Worm (Caenorhabditis elegans): ENCODE measurements around the gene rcan-1.

rcan-1 gene

DNA sequence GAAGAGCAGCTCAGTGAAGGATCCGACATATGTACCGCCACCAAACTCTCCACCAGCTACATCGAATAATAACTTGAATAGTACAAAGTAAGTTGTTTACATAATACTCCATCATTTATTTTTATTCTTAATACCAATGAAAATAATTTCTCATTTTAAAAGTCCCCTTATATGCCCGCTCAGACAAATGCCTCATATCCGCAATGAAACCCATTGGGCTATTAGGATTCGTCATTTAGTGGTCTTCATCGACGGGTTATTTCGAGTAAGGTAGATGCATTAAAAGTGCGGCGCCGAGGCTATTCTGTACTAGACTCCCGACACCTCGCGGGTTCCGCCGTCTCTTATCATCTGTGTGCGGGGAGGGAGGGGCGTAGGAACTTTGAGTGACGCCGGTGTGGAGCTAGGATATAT, 30.2 kb downstream of the rcan-1 start:
- TF ChIP-seq ztf-4 (tag; optimal IDR thresholded peaks at IDR 0.05): no peak
- TF ChIP-seq mml-1 (tag; optimal IDR thresholded peaks at IDR 0.05): no peak
- TF ChIP-seq skn-1 (tag; optimal IDR thresholded peaks at IDR 0.05): no peak
- no peak for TF ChIP-seq zag-1 (tag; optimal IDR thresholded peaks at IDR 0.05)
- TF ChIP-seq jun-1 (tag; optimal IDR thresholded peaks at IDR 0.05): no peak
- no peak for TF ChIP-seq ceh-9 (tag; optimal IDR thresholded peaks at IDR 0.05)
- peak; percentile 81 for TF ChIP-seq ama-1 (optimal IDR thresholded peaks at IDR 0.05)
- TF ChIP-seq mdl-1 (tag; optimal IDR thresholded peaks at IDR 0.05): no peak
- TF ChIP-seq ZK546.5 (tag; optimal IDR thresholded peaks at IDR 0.05): no peak
- TF ChIP-seq elt-3 (tag; optimal IDR thresholded peaks at IDR 0.05): no peak
- peak; percentile 17 for TF ChIP-seq lin-15B (tag; optimal IDR thresholded peaks at IDR 0.05)
- TF ChIP-seq nhr-76 (tag; optimal IDR thresholded peaks at IDR 0.05): no peak
- TF ChIP-seq eor-1 (tag; optimal IDR thresholded peaks at IDR 0.05): no peak
- peak; percentile 43 for TF ChIP-seq nhr-25 (tag; optimal IDR thresholded peaks at IDR 0.05)
- no peak for TF ChIP-seq ceh-28 (tag; optimal IDR thresholded peaks at IDR 0.05)
- TF ChIP-seq lin-39 (tag; optimal IDR thresholded peaks at IDR 0.05): no peak
- no peak for TF ChIP-seq fkh-2 (tag; optimal IDR thresholded peaks at IDR 0.05)
- peak; percentile 27 for TF ChIP-seq nhr-23 (tag; optimal IDR thresholded peaks at IDR 0.05)
- TF ChIP-seq nhr-237 (tag; optimal IDR thresholded peaks at IDR 0.05): no peak
- TF ChIP-seq nhr-77 (tag; optimal IDR thresholded peaks at IDR 0.05): no peak
- TF ChIP-seq fkh-10 (GFP tag; optimal IDR thresholded peaks at IDR 0.05): no peak
- no peak for TF ChIP-seq ztf-11 (tag; optimal IDR thresholded peaks at IDR 0.05)
- TF ChIP-seq unc-39 (tag; optimal IDR thresholded peaks at IDR 0.05): no peak
- TF ChIP-seq pha-4 (tag; optimal IDR thresholded peaks at IDR 0.05): peak; percentile 25
- no peak for TF ChIP-seq unc-62 (GFP tag; optimal IDR thresholded peaks at IDR 0.05)
- TF ChIP-seq snpc-4 (tag; optimal IDR thresholded peaks at IDR 0.05): peak; percentile 97
- no peak for TF ChIP-seq nhr-67 (tag; optimal IDR thresholded peaks at IDR 0.05)
- TF ChIP-seq tbx-2 (tag; optimal IDR thresholded peaks at IDR 0.05): no peak
- TF ChIP-seq ceh-82 (tag; optimal IDR thresholded peaks at IDR 0.05): no peak
- TF ChIP-seq sea-2 (GFP tag; optimal IDR thresholded peaks at IDR 0.05): no peak
- TF ChIP-seq nfya-1 (tag; optimal IDR thresholded peaks at IDR 0.05; ENCODE audit: insufficient read depth): peak; percentile 19
- TF ChIP-seq elt-2 (tag; optimal IDR thresholded peaks at IDR 0.05): peak; percentile 31
- TF ChIP-seq fos-1 (tag; optimal IDR thresholded peaks at IDR 0.05): no peak
- no peak for TF ChIP-seq ceh-16 (tag; optimal IDR thresholded peaks at IDR 0.05)
- no peak for TF ChIP-seq nhr-28 (tag; optimal IDR thresholded peaks at IDR 0.05)
- TF ChIP-seq nhr-11 (tag; optimal IDR thresholded peaks at IDR 0.05): no peak
- peak; percentile 62 for TF ChIP-seq nhr-43 (tag; optimal IDR thresholded peaks at IDR 0.05; ENCODE audit: poor library complexity, severe bottlenecking)
- no peak for TF ChIP-seq egl-5 (tag; optimal IDR thresholded peaks at IDR 0.05)
- peak; percentile 13 for TF ChIP-seq hmg-11 (tag; optimal IDR thresholded peaks at IDR 0.05)
- TF ChIP-seq pqm-1 (tag; optimal IDR thresholded peaks at IDR 0.05): peak; percentile 49
- TF ChIP-seq elt-1 (tag; optimal IDR thresholded peaks at IDR 0.05): no peak
- no peak for TF ChIP-seq nhr-12 (tag; optimal IDR thresholded peaks at IDR 0.05)
- no peak for TF ChIP-seq aly-2 (tag; optimal IDR thresholded peaks at IDR 0.05)
- TF ChIP-seq daf-12 (tag; optimal IDR thresholded peaks at IDR 0.05): no peak
- TF ChIP-seq egl-27 (tag; optimal IDR thresholded peaks at IDR 0.05): no peak
- TF ChIP-seq R02D3.7 (tag; optimal IDR thresholded peaks at IDR 0.05): peak; percentile 1
- peak; percentile 71 for TF ChIP-seq lsy-12 (tag; optimal IDR thresholded peaks at IDR 0.05)

DNA sequence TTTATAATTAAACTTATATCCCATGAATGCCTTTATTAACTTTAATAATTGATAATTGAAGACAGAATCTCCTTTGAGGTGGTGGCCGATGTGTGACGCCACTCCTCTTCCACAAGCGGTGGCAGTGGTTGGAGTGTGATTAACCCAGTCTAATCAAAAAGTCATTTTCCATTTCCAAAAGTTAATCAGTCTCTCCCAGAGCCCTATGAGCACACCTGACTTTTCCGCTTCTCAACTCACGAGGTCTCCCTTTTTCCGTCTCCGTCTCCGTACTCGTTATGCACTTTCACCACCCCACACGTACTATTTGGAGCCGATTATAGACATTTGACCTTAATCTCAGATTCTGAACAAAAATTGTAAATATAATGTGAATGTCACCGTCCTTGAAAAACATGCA, 41.2 kb downstream of the rcan-1 start:
- no peak for TF ChIP-seq ztf-4 (tag; optimal IDR thresholded peaks at IDR 0.05)

All from whole organism, L3 larva.